Worm (Caenorhabditis elegans) whole organism, mixed stage, embryonic: Measurements from ENCODE around the gene pqn-10.

ENCODE experiments used
- M03D4.4 ChIP-seq: sonication (generic microtip); optimal IDR thresholded peaks from 2 replicates; lab custom pipeline; 2017; ENCODE audit warnings: mild to moderate bottlenecking, missing genetic modification characterization, missing compliant biosample characterization
- bed-3 ChIP-seq: fragments of 200-800 bp; sonication (Bioruptor generic); optimal IDR thresholded peaks from 3 replicates; lab custom pipeline; 2018; ENCODE audit warnings: mild to moderate bottlenecking, missing genetic modification characterization, moderate library complexity, missing compliant biosample characterization
- blmp-1 ChIP-seq: fragments of 150-350 bp; optimal IDR thresholded peaks from 2 replicates; lab custom pipeline; 2014; ENCODE audit warnings: missing biosample characterization, missing genetic modification characterization
- ceh-39 ChIP-seq: fragments of 150-350 bp; optimal IDR thresholded peaks from 2 replicates; lab custom pipeline; 2014; ENCODE audit warnings: missing biosample characterization, missing genetic modification characterization
- ceh-43 ChIP-seq: fragments of 200-800 bp; sonication (Bioruptor generic); optimal IDR thresholded peaks from 2 replicates; lab custom pipeline; 2018; ENCODE audit warnings: mild to moderate bottlenecking, missing genetic modification characterization, moderate library complexity, missing compliant biosample characterization
- ceh-83 ChIP-seq: fragments of 200-800 bp; sonication (Bioruptor generic); optimal IDR thresholded peaks from 2 replicates; lab custom pipeline; 2018; ENCODE audit warnings: mild to moderate bottlenecking, missing genetic modification characterization, missing compliant biosample characterization
- cnd-1 ChIP-seq: fragments of 200-800 bp; sonication (Bioruptor generic); optimal IDR thresholded peaks from 2 replicates; lab custom pipeline; 2018; ENCODE audit warnings: mild to moderate bottlenecking, missing genetic modification characterization, missing compliant biosample characterization
- drap-1 ChIP-seq: fragments of 200-800 bp; sonication (Bioruptor generic); optimal IDR thresholded peaks from 3 replicates; lab custom pipeline; 2018; ENCODE audit warnings: mild to moderate bottlenecking, missing genetic modification characterization, missing compliant biosample characterization
- elt-1 ChIP-seq: sonication (generic microtip); optimal IDR thresholded peaks from 2 replicates; lab custom pipeline; 2017; ENCODE audit warnings: missing genetic modification characterization, mild to moderate bottlenecking, missing compliant biosample characterization, antibody characterized with exemption, moderate library complexity, borderline replicate concordance; ENCODE audit not compliant: insufficient read depth
- elt-3 ChIP-seq: fragments of 150-350 bp; optimal IDR thresholded peaks from 2 replicates; lab custom pipeline; 2014; ENCODE audit warnings: missing biosample characterization, missing genetic modification characterization
- ham-2 ChIP-seq: fragments of 200-800 bp; sonication (Bioruptor generic); optimal IDR thresholded peaks from 2 replicates; lab custom pipeline; 2018; ENCODE audit warnings: mild to moderate bottlenecking, missing genetic modification characterization, missing compliant biosample characterization
- hlh-1 ChIP-seq: fragments of 150-350 bp; optimal IDR thresholded peaks from 2 replicates; lab custom pipeline; 2014; ENCODE audit warnings: missing biosample characterization, missing genetic modification reagents, missing genetic modification characterization
- lin-13 ChIP-seq: fragments of 150-350 bp; optimal IDR thresholded peaks from 2 replicates; lab custom pipeline; 2014; ENCODE audit warnings: missing biosample characterization, missing genetic modification characterization
- lin-32 ChIP-seq: fragments of 200-800 bp; sonication (Bioruptor generic); optimal IDR thresholded peaks from 2 replicates; lab custom pipeline; 2018; ENCODE audit warnings: mild to moderate bottlenecking, missing genetic modification characterization, missing compliant biosample characterization
- lsy-2 ChIP-seq: fragments of 150-350 bp; optimal IDR thresholded peaks from 2 replicates; lab custom pipeline; 2014; ENCODE audit warnings: missing biosample characterization, missing genetic modification characterization
- mab-5 ChIP-seq: fragments of 150-350 bp; optimal IDR thresholded peaks from 2 replicates; lab custom pipeline; 2014; ENCODE audit warnings: missing biosample characterization, missing genetic modification characterization
- mep-1 ChIP-seq: fragments of 150-350 bp; optimal IDR thresholded peaks from 2 replicates; lab custom pipeline; 2017; ENCODE audit warnings: missing biosample characterization, missing genetic modification reagents, missing genetic modification characterization, inconsistent platforms
- mls-2 ChIP-seq: sonication (generic microtip); optimal IDR thresholded peaks from 2 replicates; lab custom pipeline; 2016; ENCODE audit warnings: mild to moderate bottlenecking, missing genetic modification characterization, moderate library complexity, missing compliant biosample characterization
- nhr-12 ChIP-seq: fragments of 150-350 bp; optimal IDR thresholded peaks from 2 replicates; lab custom pipeline; 2014; ENCODE audit warnings: missing biosample characterization, missing genetic modification characterization
- nhr-2 ChIP-seq: fragments of 150-350 bp; optimal IDR thresholded peaks from 2 replicates; lab custom pipeline; 2014; ENCODE audit warnings: missing biosample characterization, missing genetic modification characterization
- nhr-237 ChIP-seq: fragments of 150-350 bp; optimal IDR thresholded peaks from 2 replicates; lab custom pipeline; 2014; ENCODE audit warnings: missing biosample characterization, missing genetic modification characterization
- nhr-28 ChIP-seq: fragments of 150-350 bp; optimal IDR thresholded peaks from 2 replicates; lab custom pipeline; 2014; ENCODE audit warnings: missing biosample characterization, missing genetic modification characterization
- nhr-76 ChIP-seq: sonication (generic microtip); optimal IDR thresholded peaks from 2 replicates; lab custom pipeline; 2017; ENCODE audit warnings: missing biosample characterization, missing genetic modification characterization
- pha-4 ChIP-seq: fragments of 150-350 bp; optimal IDR thresholded peaks from 2 replicates; lab custom pipeline; 2018; ENCODE audit warnings: missing biosample characterization, missing genetic modification reagents, missing genetic modification characterization
- sem-2 ChIP-seq: fragments of 200-800 bp; sonication (Bioruptor generic); optimal IDR thresholded peaks from 2 replicates; lab custom pipeline; 2018; ENCODE audit warnings: mild to moderate bottlenecking, missing genetic modification characterization, missing compliant biosample characterization
- snpc-4 ChIP-seq: fragments of 150-350 bp; optimal IDR thresholded peaks from 2 replicates; lab custom pipeline; 2014; ENCODE audit warnings: missing biosample characterization, missing genetic modification characterization
- sptf-1 ChIP-seq: sonication (generic microtip); optimal IDR thresholded peaks from 2 replicates; lab custom pipeline; 2017; ENCODE audit warnings: mild to moderate bottlenecking, missing genetic modification characterization, moderate library complexity, missing compliant biosample characterization
- tbx-8 ChIP-seq: fragments of 200-800 bp; sonication (Bioruptor generic); optimal IDR thresholded peaks from 2 replicates; lab custom pipeline; 2018; ENCODE audit warnings: mild to moderate bottlenecking, missing genetic modification characterization, moderate library complexity, missing compliant biosample characterization
- unc-120 ChIP-seq: sonication (generic microtip); optimal IDR thresholded peaks from 2 replicates; lab custom pipeline; 2017; ENCODE audit warnings: missing genetic modification characterization, missing compliant biosample characterization; ENCODE audit not compliant: poor library complexity, severe bottlenecking
- unc-62 ChIP-seq: fragments of 150-350 bp; optimal IDR thresholded peaks from 2 replicates; lab custom pipeline; 2014; ENCODE audit warnings: missing biosample characterization, missing genetic modification reagents, missing genetic modification characterization
- zip-8 ChIP-seq: fragments of 150-350 bp; optimal IDR thresholded peaks from 2 replicates; lab custom pipeline; 2014; ENCODE audit warnings: missing biosample characterization, missing genetic modification characterization
- ztf-11 ChIP-seq: fragments of 150-350 bp; optimal IDR thresholded peaks from 2 replicates; lab custom pipeline; 2014; ENCODE audit warnings: missing biosample characterization, missing genetic modification characterization

pqn-10 gene

ce11 chrIII:6489493-6489892 lies 38.5 kb upstream of the pqn-10 start, which contains the start of gene rpt-3:
Gene rpt-3 (plus strand): TSS chrIII:6489793.
- no peak for TF ChIP-seq mab-5 (tag; lab: Kevin White, UChicago)
- TF ChIP-seq mls-2 (tag; lab: Kevin White, UChicago) = no peak
- TF ChIP-seq lin-32 = no peak
- TF ChIP-seq unc-62 (GFP tag; lab: Kevin White, UChicago) = no peak
- no peak for TF ChIP-seq ceh-43 (GFP tag; lab: Kevin White, UChicago)
- no peak for TF ChIP-seq nhr-237 (tag; lab: Kevin White, UChicago)
- TF ChIP-seq mep-1 (tag; lab: Kevin White, UChicago) = no peak
- TF ChIP-seq cnd-1 (tag; lab: Kevin White, UChicago) = no peak
- no peak for TF ChIP-seq pha-4 (tag; lab: Kevin White, UChicago)
- TF ChIP-seq tbx-8 (GFP tag; lab: Kevin White, UChicago) = no peak
- no peak for TF ChIP-seq lsy-2 (tag; lab: Kevin White, UChicago)
- TF ChIP-seq M03D4.4 (tag; lab: Kevin White, UChicago) = no peak
- TF ChIP-seq sem-2 (GFP tag; lab: Kevin White, UChicago) = no peak
- TF ChIP-seq nhr-76 (tag; lab: Kevin White, UChicago) = no peak
- no peak for TF ChIP-seq nhr-28
- no peak for TF ChIP-seq nhr-2 (tag; lab: Kevin White, UChicago)

ce11 chrIII:6490989-6491388 lies 37.0 kb upstream of the pqn-10 start:
- no peak for TF ChIP-seq mab-5 (tag; lab: Kevin White, UChicago)
- no peak for TF ChIP-seq sem-2 (GFP tag; lab: Kevin White, UChicago)
- TF ChIP-seq ztf-11 = no peak
- TF ChIP-seq lsy-2 (tag; lab: Kevin White, UChicago) = no peak
- TF ChIP-seq ceh-43 (GFP tag; lab: Kevin White, UChicago) = no peak
- no peak for TF ChIP-seq nhr-237 (tag; lab: Kevin White, UChicago)
- no peak for TF ChIP-seq cnd-1 (tag; lab: Kevin White, UChicago)
- no peak for TF ChIP-seq lin-13
- no peak for TF ChIP-seq ceh-83 (GFP tag; lab: Kevin White, UChicago)
- TF ChIP-seq ham-2 (GFP tag; lab: Kevin White, UChicago) = no peak
- no peak for TF ChIP-seq sptf-1 (tag; lab: Kevin White, UChicago)
- TF ChIP-seq M03D4.4 (tag; lab: Kevin White, UChicago) = no peak
- no peak for TF ChIP-seq nhr-2 (tag; lab: Kevin White, UChicago)
- TF ChIP-seq nhr-28 = no peak
- no peak for TF ChIP-seq hlh-1 (tag; lab: Kevin White, UChicago)
- TF ChIP-seq mls-2 (tag; lab: Kevin White, UChicago) = no peak
- TF ChIP-seq nhr-12 (tag; lab: Kevin White, UChicago) = no peak
- no peak for TF ChIP-seq lin-32
- no peak for TF ChIP-seq unc-120

- no peak for TF ChIP-seq blmp-1 (tag; lab: Kevin White, UChicago)
Measured at ce11 chrIII:6492807-6493206, 35.2 kb upstream of the pqn-10 start, which contains the start of gene srb-11. Gene srb-11 (minus strand): TSS chrIII:6492907.

- no peak for TF ChIP-seq elt-1
- TF ChIP-seq tbx-8 (GFP tag; lab: Kevin White, UChicago) = no peak
- TF ChIP-seq drap-1 (GFP tag; lab: Kevin White, UChicago) = no peak
- no peak for TF ChIP-seq snpc-4 (tag; lab: Kevin White, UChicago)
- TF ChIP-seq ceh-43 (GFP tag; lab: Kevin White, UChicago) = no peak
- no peak for TF ChIP-seq nhr-28
- no peak for TF ChIP-seq blmp-1 (tag; lab: Kevin White, UChicago)
- TF ChIP-seq zip-8 (tag; lab: Kevin White, UChicago) = no peak
Measured at ce11 chrIII:6495191-6495723, 32.7 kb upstream of the pqn-10 start, which contains the start of gene F23F12.13. Gene F23F12.13 (plus strand): TSS chrIII:6495673.

ce11 chrIII:6498176-6498575 lies 29.8 kb upstream of the pqn-10 start, which contains the start of gene sdz-15:
Gene sdz-15 (plus strand): TSS chrIII:6498476.
- TF ChIP-seq nhr-76 (tag; lab: Kevin White, UChicago) (no peak), snpc-4 (tag; lab: Kevin White, UChicago) (no peak), unc-62 (GFP tag; lab: Kevin White, UChicago) (no peak), ztf-11 (no peak), lin-32 (no peak), ceh-83 (GFP tag; lab: Kevin White, UChicago) (no peak), ham-2 (GFP tag; lab: Kevin White, UChicago) (no peak), nhr-2 (tag; lab: Kevin White, UChicago) (no peak), sptf-1 (tag; lab: Kevin White, UChicago) (no peak), bed-3 (GFP tag; lab: Kevin White, UChicago) (no peak), sem-2 (GFP tag; lab: Kevin White, UChicago) (no peak), lsy-2 (tag; lab: Kevin White, UChicago) (no peak), tbx-8 (GFP tag; lab: Kevin White, UChicago) (no peak), elt-3 (tag; lab: Kevin White, UChicago) (no peak), ceh-43 (GFP tag; lab: Kevin White, UChicago) (no peak), blmp-1 (tag; lab: Kevin White, UChicago) (no peak), M03D4.4 (tag; lab: Kevin White, UChicago) (no peak), nhr-28 (no peak), elt-1 (no peak), ceh-39 (tag; lab: Kevin White, UChicago) (no peak)
